Worm (Caenorhabditis elegans) whole organism, mixed stage, embryonic: ENCODE results near the gene srj-24.
A peak's percentile ranks its signal among the peaks of the same experiment; 100 is the strongest.

Experiments used
- M03D4.4 ChIP-seq: sonication (generic microtip); optimal IDR thresholded peaks from 2 replicates; lab custom pipeline; 2017; ENCODE audit warnings: mild to moderate bottlenecking, missing genetic modification characterization, missing compliant biosample characterization
- bed-3 ChIP-seq: fragments of 200-800 bp; sonication (Bioruptor generic); optimal IDR thresholded peaks from 3 replicates; lab custom pipeline; 2018; ENCODE audit warnings: mild to moderate bottlenecking, missing genetic modification characterization, moderate library complexity, missing compliant biosample characterization
- blmp-1 ChIP-seq: fragments of 150-350 bp; optimal IDR thresholded peaks from 2 replicates; lab custom pipeline; 2014; ENCODE audit warnings: missing biosample characterization, missing genetic modification characterization
- ceh-39 ChIP-seq: fragments of 150-350 bp; optimal IDR thresholded peaks from 2 replicates; lab custom pipeline; 2014; ENCODE audit warnings: missing biosample characterization, missing genetic modification characterization
- ceh-43 ChIP-seq: fragments of 200-800 bp; sonication (Bioruptor generic); optimal IDR thresholded peaks from 2 replicates; lab custom pipeline; 2018; ENCODE audit warnings: mild to moderate bottlenecking, missing genetic modification characterization, moderate library complexity, missing compliant biosample characterization
- ceh-83 ChIP-seq: fragments of 200-800 bp; sonication (Bioruptor generic); optimal IDR thresholded peaks from 2 replicates; lab custom pipeline; 2018; ENCODE audit warnings: mild to moderate bottlenecking, missing genetic modification characterization, missing compliant biosample characterization
- ces-1 ChIP-seq: fragments of 150-350 bp; optimal IDR thresholded peaks from 2 replicates; lab custom pipeline; 2014; ENCODE audit warnings: missing biosample characterization, missing genetic modification reagents, missing genetic modification characterization
- cnd-1 ChIP-seq: fragments of 200-800 bp; sonication (Bioruptor generic); optimal IDR thresholded peaks from 2 replicates; lab custom pipeline; 2018; ENCODE audit warnings: mild to moderate bottlenecking, missing genetic modification characterization, missing compliant biosample characterization
- drap-1 ChIP-seq: fragments of 200-800 bp; sonication (Bioruptor generic); optimal IDR thresholded peaks from 3 replicates; lab custom pipeline; 2018; ENCODE audit warnings: mild to moderate bottlenecking, missing genetic modification characterization, missing compliant biosample characterization
- elt-1 ChIP-seq: sonication (generic microtip); optimal IDR thresholded peaks from 2 replicates; lab custom pipeline; 2017; ENCODE audit warnings: missing genetic modification characterization, mild to moderate bottlenecking, missing compliant biosample characterization, antibody characterized with exemption, moderate library complexity, borderline replicate concordance; ENCODE audit not compliant: insufficient read depth
- elt-3 ChIP-seq: fragments of 150-350 bp; optimal IDR thresholded peaks from 2 replicates; lab custom pipeline; 2014; ENCODE audit warnings: missing biosample characterization, missing genetic modification characterization
- flh-1 ChIP-seq: fragments of 200-800 bp; sonication (Bioruptor generic); optimal IDR thresholded peaks from 2 replicates; lab custom pipeline; 2018; ENCODE audit warnings: mild to moderate bottlenecking, missing genetic modification characterization, moderate library complexity, missing compliant biosample characterization
- ham-2 ChIP-seq: fragments of 200-800 bp; sonication (Bioruptor generic); optimal IDR thresholded peaks from 2 replicates; lab custom pipeline; 2018; ENCODE audit warnings: mild to moderate bottlenecking, missing genetic modification characterization, missing compliant biosample characterization
- hlh-1 ChIP-seq: fragments of 150-350 bp; optimal IDR thresholded peaks from 2 replicates; lab custom pipeline; 2014; ENCODE audit warnings: missing biosample characterization, missing genetic modification reagents, missing genetic modification characterization
- lin-13 ChIP-seq: fragments of 150-350 bp; optimal IDR thresholded peaks from 2 replicates; lab custom pipeline; 2014; ENCODE audit warnings: missing biosample characterization, missing genetic modification characterization
- lin-32 ChIP-seq: fragments of 200-800 bp; sonication (Bioruptor generic); optimal IDR thresholded peaks from 2 replicates; lab custom pipeline; 2018; ENCODE audit warnings: mild to moderate bottlenecking, missing genetic modification characterization, missing compliant biosample characterization
- lsy-2 ChIP-seq: fragments of 150-350 bp; optimal IDR thresholded peaks from 2 replicates; lab custom pipeline; 2014; ENCODE audit warnings: missing biosample characterization, missing genetic modification characterization
- mab-5 ChIP-seq: fragments of 150-350 bp; optimal IDR thresholded peaks from 2 replicates; lab custom pipeline; 2014; ENCODE audit warnings: missing biosample characterization, missing genetic modification characterization
- mep-1 ChIP-seq: fragments of 150-350 bp; optimal IDR thresholded peaks from 2 replicates; lab custom pipeline; 2017; ENCODE audit warnings: missing biosample characterization, missing genetic modification reagents, missing genetic modification characterization, inconsistent platforms
- mls-2 ChIP-seq: sonication (generic microtip); optimal IDR thresholded peaks from 2 replicates; lab custom pipeline; 2016; ENCODE audit warnings: mild to moderate bottlenecking, missing genetic modification characterization, moderate library complexity, missing compliant biosample characterization
- nhr-12 ChIP-seq: fragments of 150-350 bp; optimal IDR thresholded peaks from 2 replicates; lab custom pipeline; 2014; ENCODE audit warnings: missing biosample characterization, missing genetic modification characterization
- nhr-28 ChIP-seq: fragments of 150-350 bp; optimal IDR thresholded peaks from 2 replicates; lab custom pipeline; 2014; ENCODE audit warnings: missing biosample characterization, missing genetic modification characterization
- nhr-76 ChIP-seq: sonication (generic microtip); optimal IDR thresholded peaks from 2 replicates; lab custom pipeline; 2017; ENCODE audit warnings: missing biosample characterization, missing genetic modification characterization
- pha-4 ChIP-seq: fragments of 150-350 bp; optimal IDR thresholded peaks from 2 replicates; lab custom pipeline; 2018; ENCODE audit warnings: missing biosample characterization, missing genetic modification reagents, missing genetic modification characterization
- sem-2 ChIP-seq: fragments of 200-800 bp; sonication (Bioruptor generic); optimal IDR thresholded peaks from 2 replicates; lab custom pipeline; 2018; ENCODE audit warnings: mild to moderate bottlenecking, missing genetic modification characterization, missing compliant biosample characterization
- snpc-4 ChIP-seq: fragments of 150-350 bp; optimal IDR thresholded peaks from 2 replicates; lab custom pipeline; 2014; ENCODE audit warnings: missing biosample characterization, missing genetic modification characterization
- sptf-1 ChIP-seq: sonication (generic microtip); optimal IDR thresholded peaks from 2 replicates; lab custom pipeline; 2017; ENCODE audit warnings: mild to moderate bottlenecking, missing genetic modification characterization, moderate library complexity, missing compliant biosample characterization
- tbx-8 ChIP-seq: fragments of 200-800 bp; sonication (Bioruptor generic); optimal IDR thresholded peaks from 2 replicates; lab custom pipeline; 2018; ENCODE audit warnings: mild to moderate bottlenecking, missing genetic modification characterization, moderate library complexity, missing compliant biosample characterization
- unc-120 ChIP-seq: sonication (generic microtip); optimal IDR thresholded peaks from 2 replicates; lab custom pipeline; 2017; ENCODE audit warnings: missing genetic modification characterization, missing compliant biosample characterization; ENCODE audit not compliant: poor library complexity, severe bottlenecking
- unc-39 ChIP-seq: fragments of 150-350 bp; optimal IDR thresholded peaks from 2 replicates; lab custom pipeline; 2014; ENCODE audit warnings: missing biosample characterization, missing genetic modification characterization
- unc-62 ChIP-seq: fragments of 150-350 bp; optimal IDR thresholded peaks from 2 replicates; lab custom pipeline; 2014; ENCODE audit warnings: missing biosample characterization, missing genetic modification reagents, missing genetic modification characterization
- zip-8 ChIP-seq: fragments of 150-350 bp; optimal IDR thresholded peaks from 2 replicates; lab custom pipeline; 2014; ENCODE audit warnings: missing biosample characterization, missing genetic modification characterization
- ztf-11 ChIP-seq: fragments of 150-350 bp; optimal IDR thresholded peaks from 2 replicates; lab custom pipeline; 2014; ENCODE audit warnings: missing biosample characterization, missing genetic modification characterization

The srj-24 gene

DNA sequence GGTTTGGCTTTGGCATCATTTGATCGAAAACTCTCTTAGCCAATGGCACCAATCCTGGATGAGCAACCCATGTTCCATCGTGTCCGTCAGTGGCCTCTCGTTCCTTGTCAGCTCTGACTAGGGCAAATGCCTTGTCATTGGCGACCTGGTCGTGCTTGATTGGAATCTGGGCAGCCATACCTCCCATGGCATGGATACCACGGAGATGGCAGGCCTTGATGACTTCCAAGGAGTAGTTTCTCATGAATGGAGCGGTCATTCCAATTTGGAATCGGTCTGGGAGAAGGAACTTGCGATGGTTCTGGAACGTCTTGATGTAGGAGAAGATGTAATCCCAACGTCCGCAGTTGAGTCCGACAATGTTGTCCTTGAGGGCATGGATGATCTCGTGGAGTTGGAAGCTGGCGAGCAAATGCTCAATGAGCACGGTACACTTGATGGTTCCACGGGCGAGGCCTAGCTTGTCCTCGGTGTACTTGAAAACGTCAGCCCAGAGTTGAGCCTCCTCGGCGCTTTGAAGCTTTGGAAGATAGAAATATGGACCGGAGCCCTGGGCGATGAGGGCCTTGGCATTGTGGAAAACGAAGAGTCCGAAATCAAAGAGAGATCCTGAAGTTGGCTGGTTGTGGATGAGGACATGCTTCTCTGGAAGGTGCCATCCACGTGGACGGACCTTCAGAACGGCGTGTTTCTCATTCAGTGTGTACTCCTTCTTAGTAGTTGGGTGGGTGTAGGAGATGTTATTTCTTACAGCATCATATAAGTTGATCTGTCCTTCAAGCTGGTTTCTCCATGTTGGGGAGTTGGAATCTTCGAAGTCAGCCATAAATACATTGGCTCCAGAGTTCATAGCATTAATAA, 13.5 kb downstream of the srj-24 start:
- no peak for TF ChIP-seq mls-2 (tag; lab: Kevin White, UChicago)
- TF ChIP-seq blmp-1 (tag; lab: Kevin White, UChicago) = no peak
- TF ChIP-seq drap-1 (GFP tag; lab: Kevin White, UChicago) = no peak
- TF ChIP-seq flh-1 (GFP tag; lab: Kevin White, UChicago) = no peak
- TF ChIP-seq ces-1 = no peak
- no peak for TF ChIP-seq unc-39 (tag; lab: Kevin White, UChicago)
- no peak for TF ChIP-seq tbx-8 (GFP tag; lab: Kevin White, UChicago)
- no peak for TF ChIP-seq bed-3 (GFP tag; lab: Kevin White, UChicago)
- no peak for TF ChIP-seq zip-8 (tag; lab: Kevin White, UChicago)
- TF ChIP-seq cnd-1 = no peak
- no peak for TF ChIP-seq nhr-76 (tag; lab: Kevin White, UChicago)
- no peak for TF ChIP-seq unc-120 (tag; lab: Kevin White, UChicago)
- TF ChIP-seq M03D4.4 (tag; lab: Kevin White, UChicago) = no peak
- TF ChIP-seq, all 35 proteins: peak for 0

DNA sequence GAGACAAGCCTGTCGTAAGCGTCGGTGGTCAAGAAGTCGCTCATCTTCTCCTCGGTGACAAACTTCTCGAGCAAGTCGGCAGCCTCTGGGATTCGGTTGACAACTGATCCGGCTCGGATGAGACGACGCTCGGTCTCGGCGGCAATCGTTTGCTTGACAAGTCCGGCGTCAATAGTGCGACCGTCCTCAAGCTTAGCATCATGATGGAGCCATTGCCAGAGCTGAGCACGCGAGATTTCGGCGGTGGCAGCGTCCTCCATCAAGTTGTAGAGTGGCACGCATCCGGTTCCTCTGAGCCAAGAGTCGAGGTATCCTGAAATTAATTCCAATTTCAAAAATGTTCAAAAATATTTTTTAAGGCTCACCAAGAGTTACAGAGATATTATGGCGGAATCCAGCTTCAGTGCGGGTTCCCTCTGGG, 14.2 kb downstream of the srj-24 start:
- TF ChIP-seq elt-1 (tag; lab: Kevin White, UChicago) (no peak), drap-1 (GFP tag; lab: Kevin White, UChicago) (no peak), pha-4 (tag; lab: Kevin White, UChicago) (no peak), blmp-1 (tag; lab: Kevin White, UChicago) (no peak), unc-39 (tag; lab: Kevin White, UChicago) (no peak), sem-2 (GFP tag; lab: Kevin White, UChicago) (no peak), lin-32 (GFP tag; lab: Kevin White, UChicago) (no peak), zip-8 (tag; lab: Kevin White, UChicago) (no peak), mab-5 (tag; lab: Kevin White, UChicago) (no peak), sptf-1 (tag; lab: Kevin White, UChicago) (no peak), ztf-11 (tag; lab: Kevin White, UChicago) (no peak), unc-120 (tag; lab: Kevin White, UChicago) (no peak), nhr-12 (no peak), bed-3 (GFP tag; lab: Kevin White, UChicago) (no peak), lin-13 (tag; lab: Kevin White, UChicago) (no peak), ces-1 (no peak), unc-62 (no peak)

DNA sequence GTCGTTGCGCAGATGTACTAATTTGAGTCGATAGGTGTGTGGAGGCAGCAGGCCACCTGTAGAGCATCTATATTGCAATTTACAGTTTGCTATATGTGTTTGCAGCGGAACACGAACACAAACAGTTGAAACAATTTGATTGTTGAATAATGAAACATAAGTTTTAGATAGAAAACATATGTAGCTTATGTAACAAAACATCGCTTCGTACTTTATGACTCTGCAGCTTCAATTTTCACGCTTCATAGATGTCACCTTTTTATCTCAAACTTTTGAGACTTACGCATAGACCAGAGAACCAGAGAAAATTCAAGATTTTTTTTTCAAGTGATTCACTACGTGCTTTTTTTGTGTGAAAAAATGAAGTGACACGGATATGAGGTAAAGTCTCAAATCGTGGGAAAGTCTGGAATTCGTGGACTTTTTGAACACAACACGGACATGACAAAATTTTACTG, 14.7 kb downstream of the srj-24 start, which contains the start of gene fbxb-72:
fbxb-72 (minus strand) TSS at position 58 of the 458 bp plus-strand sequence.
- no peak for TF ChIP-seq lsy-2 (tag; lab: Kevin White, UChicago)
- TF ChIP-seq lin-13 (tag; lab: Kevin White, UChicago) = no peak
- no peak for TF ChIP-seq drap-1 (GFP tag; lab: Kevin White, UChicago)
- no peak for TF ChIP-seq flh-1 (GFP tag; lab: Kevin White, UChicago)
- no peak for TF ChIP-seq ceh-43 (GFP tag; lab: Kevin White, UChicago)
- no peak for TF ChIP-seq cnd-1
- TF ChIP-seq hlh-1 (tag; lab: Kevin White, UChicago) = peak; percentile 9
- TF ChIP-seq sptf-1 (tag; lab: Kevin White, UChicago) = peak; percentile 18
- TF ChIP-seq ham-2 = no peak
- TF ChIP-seq unc-39 (tag; lab: Kevin White, UChicago) = no peak
- TF ChIP-seq zip-8 (tag; lab: Kevin White, UChicago) = no peak
- no peak for TF ChIP-seq elt-3 (tag; lab: Kevin White, UChicago)
- TF ChIP-seq bed-3 (GFP tag; lab: Kevin White, UChicago) = no peak
- TF ChIP-seq ceh-39 = peak; percentile 44

DNA sequence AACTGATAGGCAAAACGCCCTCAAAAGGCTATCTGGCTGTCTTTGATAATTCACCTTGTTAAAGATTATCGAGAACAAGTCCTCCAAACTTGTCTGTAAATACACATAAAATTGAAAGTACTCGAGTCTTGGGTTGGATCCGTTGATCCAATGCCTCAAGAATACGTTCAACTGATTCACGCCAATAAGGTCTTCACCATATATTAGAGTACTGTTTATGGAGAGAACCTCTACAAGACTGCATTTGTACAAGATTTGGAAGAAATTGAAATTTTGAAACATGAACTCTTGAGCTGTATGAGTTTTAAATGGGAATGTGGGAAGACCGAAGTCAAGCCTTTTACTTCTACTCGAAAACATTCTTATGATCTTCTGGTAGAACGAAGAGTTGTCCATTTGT, 15.8 kb downstream of the srj-24 start:
- TF ChIP-seq mab-5 (tag; lab: Kevin White, UChicago) (no peak), unc-62 (no peak), snpc-4 (tag; lab: Kevin White, UChicago) (no peak), ham-2 (no peak), mep-1 (tag; lab: Kevin White, UChicago) (no peak), ceh-83 (GFP tag; lab: Kevin White, UChicago) (no peak), elt-1 (tag; lab: Kevin White, UChicago) (no peak), blmp-1 (tag; lab: Kevin White, UChicago) (no peak), zip-8 (tag; lab: Kevin White, UChicago) (no peak), nhr-28 (no peak), ceh-39 (no peak), lsy-2 (tag; lab: Kevin White, UChicago) (no peak), unc-120 (tag; lab: Kevin White, UChicago) (no peak), lin-13 (tag; lab: Kevin White, UChicago) (no peak)
